Fruit fly (Drosophila melanogaster) whole organism, embryonic: ENCODE results near the gene CG16965.

Experiments used
- Bdp1 ChIP-seq: fragments of 200-800 bp; sonication (Bioruptor generic); optimal IDR thresholded peaks from 3 replicates; lab custom pipeline; 2016; ENCODE audit warnings: missing biosample characterization, missing genetic modification characterization
- CG10431 ChIP-seq: fragments of 200-800 bp; sonication (Bioruptor generic); optimal IDR thresholded peaks from 3 replicates; lab custom pipeline; 2018; ENCODE audit warnings: missing biosample characterization, mild to moderate bottlenecking, missing genetic modification characterization
- CG10565 ChIP-seq: fragments of 200-800 bp; sonication (Bioruptor generic); optimal IDR thresholded peaks from 3 replicates; lab custom pipeline; 2016; ENCODE audit warnings: missing biosample characterization, mild to moderate bottlenecking, missing genetic modification characterization
- CG10959 ChIP-seq: fragments of 200-800 bp; sonication (Bioruptor generic); IDR thresholded peaks from 2 replicates; pipeline ENCODE4 v1.3.6; 2022; ENCODE audit warnings: missing biosample characterization, missing genetic modification characterization
- CG10979 ChIP-seq: fragments of 200-800 bp; sonication (Bioruptor generic); optimal IDR thresholded peaks from 2 replicates; lab custom pipeline; 2018; ENCODE audit warnings: missing biosample characterization, mild to moderate bottlenecking, missing genetic modification characterization, moderate library complexity
- CG11093 ChIP-seq: fragments of 200-800 bp; sonication (Bioruptor generic); IDR thresholded peaks from 3 replicates; pipeline ENCODE4 v1.3.6; 2022; ENCODE audit warnings: missing biosample characterization, missing genetic modification characterization
- CG11560 ChIP-seq: fragments of 200-800 bp; sonication (Bioruptor generic); IDR thresholded peaks from 3 replicates; pipeline ENCODE4 v1.3.6; 2022; ENCODE audit warnings: missing biosample characterization, missing genetic modification characterization
- CG12104 ChIP-seq: fragments of 200-800 bp; sonication (Bioruptor generic); optimal IDR thresholded peaks from 3 replicates; lab custom pipeline; 2016; ENCODE audit warnings: missing biosample characterization, missing genetic modification characterization
- CG13287 ChIP-seq: fragments of 200-800 bp; sonication (Bioruptor generic); IDR thresholded peaks from 2 replicates; pipeline ENCODE4 v1.3.6; 2022; ENCODE audit warnings: missing biosample characterization, missing genetic modification characterization; ENCODE audit not compliant: partially characterized antibody
- CG15479 ChIP-seq: fragments of 200-800 bp; sonication (Bioruptor generic); optimal IDR thresholded peaks from 3 replicates; lab custom pipeline; 2019; ENCODE audit warnings: missing biosample characterization, mild to moderate bottlenecking, missing genetic modification characterization, moderate library complexity
- CG17359 ChIP-seq: fragments of 200-800 bp; sonication (Bioruptor generic); optimal IDR thresholded peaks from 3 replicates; lab custom pipeline; 2018; ENCODE audit warnings: missing biosample characterization, mild to moderate bottlenecking, missing genetic modification characterization, moderate library complexity
- CG2712 ChIP-seq: fragments of 200-800 bp; optimal IDR thresholded peaks from 3 replicates; lab custom pipeline; 2019; ENCODE audit warnings: missing biosample characterization, mild to moderate bottlenecking, missing genetic modification characterization, moderate library complexity
- CG30431 ChIP-seq: fragments of 200-800 bp; sonication (Bioruptor generic); optimal IDR thresholded peaks from 2 replicates; lab custom pipeline; 2017; ENCODE audit warnings: missing biosample characterization, missing genetic modification characterization
- CG4282 ChIP-seq: fragments of 200-800 bp; sonication (Bioruptor generic); optimal IDR thresholded peaks from 2 replicates; lab custom pipeline; 2016; ENCODE audit warnings: missing biosample characterization, missing genetic modification characterization
- CG4854 ChIP-seq: fragments of 200-800 bp; sonication (Bioruptor generic); optimal IDR thresholded peaks from 2 replicates; lab custom pipeline; 2016; ENCODE audit warnings: missing biosample characterization, missing genetic modification characterization, inconsistent platforms
- CG5245 ChIP-seq: fragments of 200-800 bp; sonication (Bioruptor generic); optimal IDR thresholded peaks from 3 replicates; lab custom pipeline; 2016; ENCODE audit warnings: missing biosample characterization, missing genetic modification characterization
- CG6813 ChIP-seq: fragments of 200-800 bp; sonication (Bioruptor generic); optimal IDR thresholded peaks from 2 replicates; lab custom pipeline; 2017; ENCODE audit warnings: missing biosample characterization, missing genetic modification characterization, mild to moderate bottlenecking, moderate library complexity, missing genetic modification reagents
- CG6854 ChIP-seq: fragments of 200-800 bp; sonication (Bioruptor generic); optimal IDR thresholded peaks from 3 replicates; lab custom pipeline; 2017; ENCODE audit warnings: missing biosample characterization, mild to moderate bottlenecking, missing genetic modification characterization
- CG7271 ChIP-seq: fragments of 200-800 bp; sonication (Bioruptor generic); optimal IDR thresholded peaks from 2 replicates; lab custom pipeline; 2018; ENCODE audit warnings: missing biosample characterization, mild to moderate bottlenecking, missing genetic modification characterization, moderate library complexity
- CG8359 ChIP-seq: fragments of 200-800 bp; sonication (Bioruptor generic); optimal IDR thresholded peaks from 2 replicates; lab custom pipeline; 2017; ENCODE audit warnings: missing biosample characterization, mild to moderate bottlenecking, missing genetic modification characterization, borderline replicate concordance
- CG9817 ChIP-seq: fragments of 200-800 bp; sonication (Bioruptor generic); optimal IDR thresholded peaks from 2 replicates; lab custom pipeline; 2018; ENCODE audit warnings: missing biosample characterization, mild to moderate bottlenecking, missing genetic modification characterization, moderate library complexity
- CG9876 ChIP-seq: fragments of 200-800 bp; sonication (Bioruptor generic); optimal IDR thresholded peaks from 2 replicates; lab custom pipeline; 2016; ENCODE audit warnings: missing biosample characterization, missing genetic modification characterization
- Camta ChIP-seq: fragments of 200-800 bp; sonication (Bioruptor generic); optimal IDR thresholded peaks from 2 replicates; lab custom pipeline; 2016; ENCODE audit warnings: missing biosample characterization, missing genetic modification characterization
- Dad ChIP-seq: fragments of 200-800 bp; sonication (Bioruptor generic); optimal IDR thresholded peaks from 3 replicates; lab custom pipeline; 2016; ENCODE audit warnings: missing biosample characterization, missing genetic modification characterization
- Drgx ChIP-seq: fragments of 200-800 bp; sonication (Bioruptor generic); IDR thresholded peaks from 2 replicates; pipeline ENCODE4 v1.3.6; 2022; ENCODE audit warnings: missing biosample characterization, missing genetic modification characterization
- HLHmδ ChIP-seq: fragments of 200-800 bp; sonication (Bioruptor generic); optimal IDR thresholded peaks from 2 replicates; lab custom pipeline; 2018; ENCODE audit warnings: missing biosample characterization, mild to moderate bottlenecking, missing genetic modification characterization, moderate library complexity
- Hmx ChIP-seq: fragments of 200-800 bp; sonication (Bioruptor generic); optimal IDR thresholded peaks from 2 replicates; lab custom pipeline; 2016; ENCODE audit warnings: missing biosample characterization, missing genetic modification characterization
- Hr39 ChIP-seq: fragments of >200 bp; optimal IDR thresholded peaks from 2 replicates; lab custom pipeline; 2017
- Myb ChIP-seq: fragments of 200-800 bp; sonication (Bioruptor generic); optimal IDR thresholded peaks from 2 replicates; lab custom pipeline; 2016; ENCODE audit warnings: missing biosample characterization, missing genetic modification characterization
- TFAM ChIP-seq: fragments of 200-800 bp; sonication (Bioruptor generic); optimal IDR thresholded peaks from 2 replicates; lab custom pipeline; 2017; ENCODE audit warnings: missing biosample characterization, missing genetic modification characterization, inconsistent platforms
- Vsx1 ChIP-seq: fragments of 200-800 bp; sonication (Bioruptor generic); optimal IDR thresholded peaks from 2 replicates; lab custom pipeline; 2017; ENCODE audit warnings: missing biosample characterization, mild to moderate bottlenecking, missing genetic modification characterization, missing genetic modification reagents
- ash1 ChIP-seq: fragments of 200-800 bp; sonication (Bioruptor generic); optimal IDR thresholded peaks from 2 replicates; lab custom pipeline; 2018; ENCODE audit warnings: missing biosample characterization, mild to moderate bottlenecking, missing genetic modification characterization
- bigmax ChIP-seq: fragments of 200-800 bp; sonication (Bioruptor generic); optimal IDR thresholded peaks from 2 replicates; lab custom pipeline; 2018; ENCODE audit warnings: missing biosample characterization, mild to moderate bottlenecking, missing genetic modification characterization
- croc ChIP-seq: fragments of 200-800 bp; sonication (Bioruptor generic); conservative IDR thresholded peaks from 3 replicates; pipeline ENCODE4 v1.3.6; 2022; ENCODE audit warnings: missing biosample characterization, missing genetic modification characterization
- fd102C ChIP-seq: fragments of 200-800 bp; sonication (Bioruptor generic); optimal IDR thresholded peaks from 2 replicates; lab custom pipeline; 2018; ENCODE audit warnings: missing biosample characterization, mild to moderate bottlenecking, missing genetic modification characterization, moderate library complexity
- fru ChIP-seq: fragments of >200 bp; optimal IDR thresholded peaks from 2 replicates; lab custom pipeline; 2017
- gcm ChIP-seq: fragments of 200-800 bp; sonication (Bioruptor generic); optimal IDR thresholded peaks from 2 replicates; lab custom pipeline; 2019; ENCODE audit warnings: missing biosample characterization, mild to moderate bottlenecking, missing genetic modification characterization, moderate library complexity
- gfzf ChIP-seq: fragments of 200-800 bp; sonication (Bioruptor generic); optimal IDR thresholded peaks from 2 replicates; lab custom pipeline; 2016; ENCODE audit warnings: missing biosample characterization, mild to moderate bottlenecking, missing genetic modification characterization, moderate library complexity
- gro ChIP-seq: fragments of 200-800 bp; sonication (Bioruptor generic); optimal IDR thresholded peaks from 2 replicates; lab custom pipeline; 2016; ENCODE audit warnings: missing biosample characterization, missing genetic modification characterization
- gt ChIP-seq: fragments of 200-800 bp; sonication (Bioruptor generic); IDR thresholded peaks from 2 replicates; pipeline ENCODE4 v1.3.6; 2022; ENCODE audit warnings: missing biosample characterization, missing genetic modification characterization
- kay ChIP-seq: fragments of 200-800 bp; sonication (Bioruptor generic); optimal IDR thresholded peaks from 2 replicates; lab custom pipeline; 2016; ENCODE audit warnings: missing biosample characterization, missing genetic modification characterization
- kni ChIP-seq: fragments of 200-800 bp; sonication (Bioruptor generic); optimal IDR thresholded peaks from 3 replicates; lab custom pipeline; 2017; ENCODE audit warnings: mild to moderate bottlenecking, missing biosample characterization, missing genetic modification reagents, missing genetic modification characterization
- luna ChIP-seq: fragments of 200-800 bp; sonication (Bioruptor generic); optimal IDR thresholded peaks from 2 replicates; lab custom pipeline; 2016; ENCODE audit warnings: missing biosample characterization, missing genetic modification characterization
- pho ChIP-seq: fragments of 200-800 bp; sonication (Bioruptor generic); optimal IDR thresholded peaks from 2 replicates; lab custom pipeline; 2016; ENCODE audit warnings: missing biosample characterization, missing genetic modification characterization
- pros ChIP-seq: fragments of 200-800 bp; sonication (Bioruptor generic); optimal IDR thresholded peaks from 3 replicates; lab custom pipeline; 2019; ENCODE audit warnings: missing biosample characterization, mild to moderate bottlenecking, missing genetic modification characterization, moderate library complexity
- repo ChIP-seq: fragments of 200-800 bp; sonication (Bioruptor generic); optimal IDR thresholded peaks from 2 replicates; lab custom pipeline; 2016; ENCODE audit warnings: missing biosample characterization, missing genetic modification characterization
- tx ChIP-seq: fragments of 200-800 bp; sonication (Bioruptor generic); optimal IDR thresholded peaks from 2 replicates; lab custom pipeline; 2016; ENCODE audit warnings: missing biosample characterization, missing genetic modification characterization
- z ChIP-seq: fragments of 200-800 bp; sonication (Bioruptor generic); IDR thresholded peaks from 3 replicates; pipeline ENCODE4 v1.3.6; 2022; ENCODE audit warnings: missing biosample characterization, missing genetic modification characterization
- zfh1 ChIP-seq: fragments of 200-800 bp; sonication (Bioruptor generic); IDR thresholded peaks from 3 replicates; pipeline ENCODE4 v1.3.6; 2022; ENCODE audit warnings: missing biosample characterization, missing genetic modification characterization

Gene CG16965

DNA sequence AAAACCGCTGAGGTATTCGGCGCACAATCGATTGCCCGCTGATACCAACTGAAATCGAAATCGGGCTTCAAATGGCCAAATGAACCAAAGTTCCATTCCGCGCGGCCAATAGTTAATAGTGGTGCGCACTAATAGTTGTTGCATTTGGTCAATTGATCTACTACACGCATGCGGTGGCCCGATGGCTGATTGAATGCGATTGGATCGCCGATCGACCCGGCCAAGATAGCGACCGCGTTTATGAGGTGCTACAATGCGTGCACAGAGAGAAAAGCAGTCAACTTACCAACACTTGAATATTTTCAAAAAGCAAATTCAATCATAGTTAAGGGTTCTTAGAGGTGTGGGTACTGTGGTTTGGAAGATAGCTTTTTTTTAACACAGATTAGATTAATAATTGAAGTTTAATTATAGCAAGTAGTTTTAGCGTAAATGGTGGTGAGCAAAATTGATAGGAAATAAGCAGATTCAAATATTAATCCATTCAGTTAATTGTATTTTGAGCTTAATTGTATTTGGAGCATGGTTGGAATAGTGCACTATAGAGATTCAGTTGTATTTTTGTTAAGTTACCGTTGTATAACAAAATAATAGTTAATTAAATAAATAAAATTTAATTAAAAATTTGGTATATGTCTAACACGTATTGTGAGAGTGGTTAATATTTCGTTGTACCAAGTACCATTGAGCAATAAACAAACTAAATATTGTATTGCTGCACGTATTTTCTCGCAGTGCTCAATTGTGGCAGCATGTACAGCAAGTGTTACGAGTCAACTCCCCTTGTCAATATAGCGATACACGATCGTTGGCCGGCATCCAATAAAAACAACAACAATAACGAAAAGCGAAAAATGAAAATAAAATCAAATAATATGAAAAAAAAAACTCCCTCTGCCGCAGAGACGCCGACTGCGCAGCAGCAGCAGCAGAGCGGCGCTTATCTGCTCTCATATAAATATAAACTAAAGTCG, 45.4 kb downstream of the CG16965 start:
- TF ChIP-seq gro (GFP tag; lab: Kevin White, UChicago) (no peak), CG9817 (tag; lab: Kevin White, UChicago) (peak; percentile 24), CG6813 (GFP tag; lab: Kevin White, UChicago) (peak; percentile 28), CG9876 (GFP tag; lab: Kevin White, UChicago) (no peak), luna (GFP tag; lab: Kevin White, UChicago) (no peak), Drgx (GFP tag; lab: Robert Waterston, UW) (peak; percentile 75), CG7271 (no peak), HLHmδ (GFP tag; lab: Kevin White, UChicago) (no peak), kni (GFP tag; lab: Kevin White, UChicago) (peak; percentile 68), CG10959 (no peak), Dad (GFP tag; lab: Kevin White, UChicago) (no peak), gcm (GFP tag; lab: Kevin White, UChicago) (peak; percentile 20), Myb (GFP tag; lab: Kevin White, UChicago) (peak; percentile 23), CG8359 (GFP tag; lab: Kevin White, UChicago) (no peak), fd102C (GFP tag; lab: Kevin White, UChicago) (no peak), Bdp1 (GFP tag; lab: Kevin White, UChicago) (no peak), bigmax (no peak), CG5245 (GFP tag; lab: Kevin White, UChicago) (peak; percentile 30), CG15479 (GFP tag; lab: Kevin White, UChicago) (no peak), ash1 (GFP tag; lab: Kevin White, UChicago) (no peak), Hr39 (lab: Kevin White, UChicago) (no peak), CG11093 (GFP tag; lab: Robert Waterston, UW) (no peak), CG13287 (GFP tag; lab: Robert Waterston, UW) (peak; percentile 32; the same call in 1 of the 2 replicates), gfzf (no peak), croc (GFP tag; lab: Robert Waterston, UW) (no peak; the same call in 2 of the 3 replicates), Camta (GFP tag; lab: Kevin White, UChicago) (no peak), fru (lab: Kevin White, UChicago) (no peak), Vsx1 (GFP tag; lab: Kevin White, UChicago) (peak; percentile 43), CG17359 (tag; lab: Kevin White, UChicago) (peak; percentile 30), TFAM (no peak), CG10979 (peak; percentile 62), zfh1 (peak; percentile 54; the same call in 1 of the 3 replicates), z (no peak), gt (GFP tag; lab: Robert Waterston, UW) (no peak), pros (no peak), pho (GFP tag; lab: Kevin White, UChicago) (peak; percentile 35), CG11560 (no peak), Hmx (GFP tag; lab: Kevin White, UChicago) (no peak), CG4854 (no peak), kay (GFP tag; lab: Kevin White, UChicago) (no peak), CG12104 (GFP tag; lab: Kevin White, UChicago) (peak; percentile 36), CG10431 (peak; percentile 17), CG4282 (GFP tag; lab: Kevin White, UChicago) (no peak), CG10565 (GFP tag; lab: Kevin White, UChicago) (no peak), CG30431 (GFP tag; lab: Kevin White, UChicago) (peak; percentile 60), CG6854 (GFP tag; lab: Kevin White, UChicago) (no peak), repo (GFP tag; lab: Kevin White, UChicago) (no peak), tx (GFP tag; lab: Kevin White, UChicago) (peak; percentile 11), CG2712 (peak; percentile 53)
